Worm (Caenorhabditis elegans) whole organism, young adult: ENCODE data around the gene cyn-4.

Experiments
- B0261.1 ChIP-seq: sonication (generic microtip); optimal IDR thresholded peaks from 2 replicates; lab custom pipeline; 2016; ENCODE audit warnings: mild to moderate bottlenecking, missing genetic modification characterization, moderate library complexity, missing compliant biosample characterization
- C06A6.2 ChIP-seq: fragments of 200-800 bp; sonication (Bioruptor generic); conservative IDR thresholded peaks from 2 replicates; pipeline ENCODE4 v1.3.6; 2022; ENCODE audit warnings: missing genetic modification characterization, missing compliant biosample characterization
- F22D6.2 ChIP-seq: sonication (generic microtip); optimal IDR thresholded peaks from 2 replicates; lab custom pipeline; 2016; ENCODE audit warnings: mild to moderate bottlenecking, missing genetic modification characterization, missing compliant biosample characterization
- F33H1.4 ChIP-seq: fragments of 200-800 bp; sonication (Bioruptor generic); IDR thresholded peaks from 2 replicates; pipeline ENCODE4 v1.3.6; 2022; ENCODE audit warnings: missing genetic modification reagents, missing genetic modification characterization, missing compliant biosample characterization
- K11D2.4 ChIP-seq: fragments of 200-800 bp; sonication (Bioruptor generic); IDR thresholded peaks from 2 replicates; pipeline ENCODE4 v1.3.6; 2022; ENCODE audit warnings: missing genetic modification reagents, missing genetic modification characterization, missing compliant biosample characterization
- akir-1 ChIP-seq: fragments of 200-800 bp; sonication (Bioruptor generic); optimal IDR thresholded peaks from 2 replicates; lab custom pipeline; 2018; ENCODE audit warnings: mild to moderate bottlenecking, missing genetic modification characterization, moderate library complexity, missing compliant biosample characterization
- aptf-2 ChIP-seq: fragments of 200-800 bp; sonication (Bioruptor generic); conservative IDR thresholded peaks from 2 replicates; pipeline ENCODE4 v1.3.6; 2022; ENCODE audit warnings: missing genetic modification reagents, missing genetic modification characterization, missing compliant biosample characterization
- atf-7 ChIP-seq: sonication (generic microtip); optimal IDR thresholded peaks from 2 replicates; lab custom pipeline; 2017; ENCODE audit warnings: mild to moderate bottlenecking, missing genetic modification characterization, missing compliant biosample characterization
- athp-1 ChIP-seq: sonication (generic microtip); optimal IDR thresholded peaks from 2 replicates; lab custom pipeline; 2017; ENCODE audit warnings: mild to moderate bottlenecking, missing genetic modification characterization, missing compliant biosample characterization
- attf-3 ChIP-seq: fragments of 200-800 bp; sonication (Bioruptor generic); conservative IDR thresholded peaks from 2 replicates; pipeline ENCODE4 v1.3.6; 2022; ENCODE audit warnings: missing genetic modification reagents, missing genetic modification characterization, missing compliant biosample characterization
- attf-5 ChIP-seq: fragments of 200-800 bp; sonication (Bioruptor generic); optimal IDR thresholded peaks from 2 replicates; lab custom pipeline; 2018; ENCODE audit warnings: mild to moderate bottlenecking, missing genetic modification characterization, missing compliant biosample characterization
- attf-6 ChIP-seq: fragments of 200-800 bp; sonication (Bioruptor generic); IDR thresholded peaks from 2 replicates; pipeline ENCODE4 v1.3.6; 2022; ENCODE audit warnings: missing genetic modification reagents, missing genetic modification characterization, missing compliant biosample characterization
- cebp-1 ChIP-seq, 2 experiments: fragments of 200-800 bp in 1 of 2; sonication (Bioruptor generic) in 1 of 2; sonication (generic microtip) in 1 of 2; IDR thresholded peaks in 1 of 2; optimal IDR thresholded peaks in 1 of 2; 2 replicates each; pipeline versions ENCODE4 v1.3.6 to Lab custom; 2017 to 2022; ENCODE audit warnings: missing compliant biosample characterization in 2 of 2, missing genetic modification characterization in 2 of 2, mild to moderate bottlenecking in 1 of 2, missing genetic modification reagents in 1 of 2, moderate library complexity in 1 of 2
- ceh-79 ChIP-seq: sonication (generic microtip); optimal IDR thresholded peaks from 2 replicates; lab custom pipeline; 2017; ENCODE audit warnings: mild to moderate bottlenecking, missing genetic modification characterization, missing compliant biosample characterization
- chd-7 ChIP-seq: sonication (generic microtip); optimal IDR thresholded peaks from 2 replicates; lab custom pipeline; 2016; ENCODE audit warnings: mild to moderate bottlenecking, missing genetic modification characterization, moderate library complexity, missing compliant biosample characterization
- dox-1 ChIP-seq: fragments of 200-800 bp; sonication (Bioruptor generic); IDR thresholded peaks from 2 replicates; pipeline ENCODE4 v1.3.6; 2022; ENCODE audit warnings: missing genetic modification reagents, missing genetic modification characterization, missing compliant biosample characterization
- dpff-1 ChIP-seq: sonication (generic microtip); optimal IDR thresholded peaks from 2 replicates; lab custom pipeline; 2017; ENCODE audit warnings: mild to moderate bottlenecking, missing genetic modification characterization, missing compliant biosample characterization
- egl-18 ChIP-seq: fragments of 200-800 bp; sonication (Bioruptor generic); IDR thresholded peaks from 2 replicates; pipeline ENCODE4 v1.3.6; 2022; ENCODE audit warnings: missing genetic modification reagents, missing genetic modification characterization, missing compliant biosample characterization
- egl-44 ChIP-seq: fragments of 200-800 bp; sonication (Bioruptor generic); IDR thresholded peaks from 2 replicates; pipeline ENCODE4 v1.3.6; 2022; ENCODE audit warnings: missing genetic modification reagents, missing genetic modification characterization, missing compliant biosample characterization
- egrh-3 ChIP-seq: fragments of 200-800 bp; sonication (Bioruptor generic); IDR thresholded peaks from 2 replicates; pipeline ENCODE4 v1.3.6; 2022; ENCODE audit warnings: missing genetic modification reagents, missing genetic modification characterization, missing compliant biosample characterization
- ets-4 ChIP-seq: fragments of 200-800 bp; sonication (Bioruptor generic); optimal IDR thresholded peaks from 2 replicates; lab custom pipeline; 2018; ENCODE audit warnings: mild to moderate bottlenecking, missing genetic modification characterization, missing compliant biosample characterization
- gei-17 ChIP-seq: fragments of 200-800 bp; sonication (Bioruptor generic); optimal IDR thresholded peaks from 2 replicates; lab custom pipeline; 2018; ENCODE audit warnings: mild to moderate bottlenecking, missing genetic modification characterization, missing compliant biosample characterization
- him-1 ChIP-seq: sonication (generic microtip); optimal IDR thresholded peaks from 2 replicates; lab custom pipeline; 2016; ENCODE audit warnings: missing genotype, missing genetic modification reagents, missing genetic modification characterization, missing compliant biosample characterization
- hlh-12 ChIP-seq: sonication (generic microtip); optimal IDR thresholded peaks from 2 replicates; lab custom pipeline; 2016; ENCODE audit warnings: missing genetic modification characterization, missing compliant biosample characterization
- hsf-1 ChIP-seq: fragments of 200-800 bp; sonication (Bioruptor generic); IDR thresholded peaks from 2 replicates; pipeline ENCODE4 v1.3.6; 2022; ENCODE audit warnings: missing genetic modification reagents, missing genetic modification characterization, missing compliant biosample characterization
- lag-1 ChIP-seq: fragments of 200-800 bp; sonication (Bioruptor generic); IDR thresholded peaks from 2 replicates; pipeline ENCODE4 v1.3.6; 2022; ENCODE audit warnings: missing genetic modification reagents, missing genetic modification characterization, missing compliant biosample characterization
- lin-40 ChIP-seq: sonication (generic microtip); optimal IDR thresholded peaks from 2 replicates; lab custom pipeline; 2016; ENCODE audit warnings: missing genetic modification characterization, mild to moderate bottlenecking, missing compliant biosample characterization, missing genotype, missing genetic modification reagents
- lsy-27 ChIP-seq: sonication (generic microtip); optimal IDR thresholded peaks from 2 replicates; lab custom pipeline; 2017; ENCODE audit warnings: missing genetic modification characterization, mild to moderate bottlenecking, missing compliant biosample characterization, antibody characterized with exemption, missing genotype, borderline replicate concordance; ENCODE audit not compliant: insufficient read depth
- madf-3 ChIP-seq: fragments of 200-800 bp; sonication (Bioruptor generic); IDR thresholded peaks from 2 replicates; pipeline ENCODE4 v1.3.6; 2022; ENCODE audit warnings: missing genetic modification reagents, missing genetic modification characterization, missing compliant biosample characterization
- madf-6 ChIP-seq: fragments of 200-800 bp; sonication (Bioruptor generic); IDR thresholded peaks from 2 replicates; pipeline ENCODE4 v1.3.6; 2022; ENCODE audit warnings: missing genetic modification reagents, missing genetic modification characterization, missing compliant biosample characterization
- mcd-1 ChIP-seq: fragments of 200-800 bp; sonication (Bioruptor generic); IDR thresholded peaks from 2 replicates; pipeline ENCODE4 v1.3.6; 2022; ENCODE audit warnings: missing genetic modification reagents, missing genetic modification characterization, missing compliant biosample characterization
- mel-28 ChIP-seq: sonication (generic microtip); optimal IDR thresholded peaks from 2 replicates; lab custom pipeline; 2016; ENCODE audit warnings: borderline replicate concordance, mild to moderate bottlenecking, missing genetic modification characterization, missing compliant biosample characterization
- nfya-1 ChIP-seq: sonication (generic microtip); optimal IDR thresholded peaks from 2 replicates; lab custom pipeline; 2017; ENCODE audit warnings: antibody characterized with exemption, missing compliant biosample characterization, missing genetic modification characterization, borderline replicate concordance; ENCODE audit not compliant: insufficient read depth
- nfyb-1 ChIP-seq: fragments of 200-800 bp; sonication (Bioruptor generic); IDR thresholded peaks from 2 replicates; pipeline ENCODE4 v1.3.6; 2022; ENCODE audit warnings: missing genetic modification reagents, missing genetic modification characterization, missing compliant biosample characterization
- nhr-120 ChIP-seq: fragments of 200-800 bp; sonication (Bioruptor generic); IDR thresholded peaks from 2 replicates; pipeline ENCODE4 v1.3.6; 2022; ENCODE audit warnings: missing genetic modification characterization, missing compliant biosample characterization
- nhr-80 ChIP-seq: sonication (generic microtip); optimal IDR thresholded peaks from 2 replicates; lab custom pipeline; 2016; ENCODE audit warnings: missing genetic modification characterization, missing compliant biosample characterization
- rpc-1 ChIP-seq, 2 experiments: fragments of 150-350 bp in 1 of 2; sonication (generic microtip) in 1 of 2; optimal IDR thresholded peaks; 2 replicates each; lab custom pipeline; 2014 to 2018; ENCODE audit warnings: missing biosample characterization in 1 of 2, missing genetic modification characterization in 1 of 2, missing genetic modification reagents in 1 of 2, missing genotype in 1 of 2
- sdz-38 ChIP-seq: sonication (generic microtip); optimal IDR thresholded peaks from 2 replicates; lab custom pipeline; 2016; ENCODE audit warnings: missing genotype, missing genetic modification characterization, missing compliant biosample characterization
- tbp1 ChIP-seq: fragments of 200-800 bp; sonication (Bioruptor generic); optimal IDR thresholded peaks from 2 replicates; lab custom pipeline; 2018; ENCODE audit warnings: mild to moderate bottlenecking, missing genetic modification characterization, missing compliant biosample characterization
- tlf-1 ChIP-seq: fragments of 200-800 bp; sonication (Bioruptor generic); optimal IDR thresholded peaks from 2 replicates; lab custom pipeline; 2018; ENCODE audit warnings: mild to moderate bottlenecking, missing genetic modification characterization, missing compliant biosample characterization
- unc-130 ChIP-seq: sonication (generic microtip); optimal IDR thresholded peaks from 2 replicates; lab custom pipeline; 2016; ENCODE audit warnings: missing genetic modification reagents, missing genetic modification characterization, missing compliant biosample characterization
- ztf-22 ChIP-seq: fragments of 200-800 bp; sonication (Bioruptor generic); optimal IDR thresholded peaks from 2 replicates; lab custom pipeline; 2018; ENCODE audit warnings: mild to moderate bottlenecking, missing genetic modification characterization, moderate library complexity, missing compliant biosample characterization
- ztf-25 ChIP-seq: fragments of 200-800 bp; sonication (Bioruptor generic); IDR thresholded peaks from 2 replicates; pipeline ENCODE4 v1.3.6; 2022; ENCODE audit warnings: missing genetic modification reagents, missing genetic modification characterization, missing compliant biosample characterization

The cyn-4 gene

DNA sequence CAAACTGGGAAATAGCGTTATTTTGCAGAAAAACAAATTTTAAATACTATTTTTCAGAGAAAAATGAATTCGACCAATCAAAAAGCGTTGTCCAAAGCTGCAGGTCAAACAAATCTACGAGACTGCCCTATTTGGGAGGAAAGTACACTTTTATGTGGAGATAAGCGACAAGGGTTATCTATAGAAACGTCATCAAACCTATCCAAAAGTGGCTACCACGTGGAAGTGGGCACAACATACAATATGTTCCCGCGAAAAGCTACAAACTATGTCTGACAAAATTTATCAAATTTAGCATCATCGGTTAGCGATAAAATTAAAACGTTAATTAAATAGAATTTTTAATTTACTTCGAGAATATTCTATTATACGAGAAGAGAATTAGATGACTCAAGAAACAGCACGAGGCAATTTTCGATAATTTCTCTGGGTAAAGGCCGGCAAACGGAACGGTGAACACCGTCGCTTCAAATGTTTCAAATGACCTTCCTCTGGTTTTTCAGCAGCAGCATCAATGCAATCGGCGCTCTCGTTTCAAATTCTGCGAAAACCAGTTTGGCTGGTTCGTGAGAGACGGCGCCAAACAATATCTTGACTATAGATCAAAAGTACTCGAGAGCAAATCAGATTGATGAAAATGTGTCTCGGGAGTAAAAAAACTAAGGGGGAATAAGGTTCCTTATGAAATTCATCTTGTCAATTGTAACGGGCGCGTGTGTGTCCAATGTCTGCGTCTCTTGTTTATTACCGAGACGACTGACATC is 10.5 kb downstream of the cyn-4 start (continued):
- 0 out of 2 replicates have a peak, but pooled peaks have one; percentile 24 for TF ChIP-seq attf-3
- no peak for TF ChIP-seq dpff-1 (tag; lab: Kevin White, UChicago)
- no peak for TF ChIP-seq F22D6.2
- no peak for TF ChIP-seq hlh-12 (tag; lab: Kevin White, UChicago)
- TF ChIP-seq unc-130 (GFP tag; lab: Kevin White, UChicago): no peak
- TF ChIP-seq F33H1.4 (GFP tag; lab: Robert Waterston, UW): no peak
- peak; percentile 10 for TF ChIP-seq lin-40 (tag; lab: Kevin White, UChicago)
- no peak for TF ChIP-seq aptf-2 (GFP tag; lab: Robert Waterston, UW)
- TF ChIP-seq B0261.1: no peak
- TF ChIP-seq madf-6 (GFP tag; lab: Robert Waterston, UW): no peak
- no peak for TF ChIP-seq attf-6 (GFP tag; lab: Robert Waterston, UW)
- 0 out of 2 replicates have a peak, but pooled peaks have one; percentile 19 for TF ChIP-seq hsf-1 (GFP tag; lab: Robert Waterston, UW)
- no peak for TF ChIP-seq sdz-38 (tag; lab: Kevin White, UChicago)
- TF ChIP-seq lag-1 (GFP tag; lab: Robert Waterston, UW): no peak
- no peak for TF ChIP-seq lsy-27
- TF ChIP-seq K11D2.4 (GFP tag; lab: Robert Waterston, UW): no peak
- TF ChIP-seq nhr-120 (GFP tag; lab: Robert Waterston, UW): no peak
- no peak for TF ChIP-seq ets-4 (GFP tag; lab: Kevin White, UChicago)
- no peak for TF ChIP-seq rpc-1 (optimal IDR thresholded peaks at IDR 0.05; lab: Kevin White, UChicago)
- TF ChIP-seq rpc-1 (tag; optimal IDR thresholded peaks at IDR 0.05; lab: Kevin White, UChicago): no peak
- TF ChIP-seq egl-18: no peak
- no peak for TF ChIP-seq tbp1
- no peak for TF ChIP-seq ztf-25 (GFP tag; lab: Robert Waterston, UW)

DNA sequence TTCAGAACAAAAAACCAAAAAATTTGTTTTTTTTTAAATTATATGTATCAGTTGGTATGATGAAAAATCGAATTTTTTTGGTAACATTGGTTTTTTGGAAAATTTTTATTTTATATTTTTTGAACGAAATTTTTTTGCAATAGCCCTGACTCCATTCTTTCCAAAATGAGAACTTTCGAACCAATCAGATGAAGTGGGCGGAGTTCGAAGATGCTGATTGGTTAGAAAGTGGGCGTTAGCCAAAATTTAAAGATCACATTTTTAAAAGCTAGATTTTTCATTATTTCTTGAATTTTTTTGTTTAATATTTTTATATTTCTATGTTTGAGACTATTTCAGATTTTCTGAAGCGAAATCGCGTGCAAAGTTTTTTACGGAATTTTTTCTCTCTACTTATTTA is 11.1 kb downstream of the cyn-4 start:
- TF ChIP-seq C06A6.2 (GFP tag; lab: Robert Waterston, UW) (no peak), chd-7 (no peak), nfyb-1 (GFP tag; lab: Robert Waterston, UW) (peak; percentile 80)

DNA sequence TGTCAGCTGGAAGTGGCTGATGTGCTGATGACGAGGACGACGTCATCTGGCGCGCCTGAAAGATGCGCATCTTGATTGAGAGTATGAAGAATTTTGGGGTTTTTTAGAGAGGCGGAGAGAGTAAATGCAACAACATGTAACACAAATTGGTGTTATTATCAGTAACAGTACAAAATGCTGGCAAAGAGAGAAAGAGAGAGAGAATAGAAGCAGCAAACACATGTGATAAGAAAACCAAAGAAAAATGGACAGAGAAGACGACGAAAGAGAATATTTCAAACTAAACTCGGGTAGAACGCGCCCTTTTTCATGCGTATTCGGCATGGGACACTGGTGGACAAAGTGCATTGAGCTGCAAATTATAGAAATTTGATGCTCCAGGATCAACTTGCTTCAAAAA is 11.6 kb downstream of the cyn-4 start, which contains the start of gene M106.3:
Gene M106.3 (minus strand): TSS at position 70 of the 400 bp plus-strand sequence.
- TF ChIP-seq nhr-80 (tag; lab: Kevin White, UChicago) (peak; percentile 94), K11D2.4 (GFP tag; lab: Robert Waterston, UW) (no peak), F22D6.2 (no peak), attf-5 (GFP tag; lab: Kevin White, UChicago) (peak; percentile 7), aptf-2 (GFP tag; lab: Robert Waterston, UW) (no peak), dox-1 (GFP tag; lab: Robert Waterston, UW) (peak; percentile 61; the same call in 1 of the 2 replicates), atf-7 (tag; lab: Kevin White, UChicago) (peak; percentile 11), madf-3 (GFP tag; lab: Robert Waterston, UW) (no peak), egrh-3 (GFP tag; lab: Robert Waterston, UW) (no peak), egl-44 (GFP tag; lab: Robert Waterston, UW) (no peak), ztf-22 (no peak), lin-40 (tag; lab: Kevin White, UChicago) (no peak), mcd-1 (no peak), ceh-79 (tag; lab: Kevin White, UChicago) (no peak), akir-1 (no peak), athp-1 (no peak), gei-17 (GFP tag; lab: Kevin White, UChicago) (no peak), nfya-1 (tag; lab: Kevin White, UChicago) (no peak), F33H1.4 (GFP tag; lab: Robert Waterston, UW) (no peak), mel-28 (tag; lab: Kevin White, UChicago) (no peak), ztf-25 (GFP tag; lab: Robert Waterston, UW) (no peak), rpc-1 (optimal IDR thresholded peaks at IDR 0.05; lab: Kevin White, UChicago) (no peak), rpc-1 (tag; optimal IDR thresholded peaks at IDR 0.05; lab: Kevin White, UChicago) (no peak), cebp-1 (GFP tag; IDR thresholded peaks at IDR 0.05; lab: Robert Waterston, UW) (no peak), cebp-1 (tag; optimal IDR thresholded peaks at IDR 0.05; lab: Kevin White, UChicago) (peak; percentile 41), him-1 (tag; lab: Kevin White, UChicago) (no peak), hlh-12 (tag; lab: Kevin White, UChicago) (no peak), tlf-1 (GFP tag; lab: Kevin White, UChicago) (no peak)
